Worm (Caenorhabditis elegans): Measurements from ENCODE around the gene clec-222.

Gene clec-222

ce11 chrV:11294393-11294792, 23.2 kb downstream of the clec-222 start, which contains the start of gene T03F7.6 (continued):
- no peak for TF ChIP-seq F49E8.2 (tag; optimal IDR thresholded peaks at IDR 0.05; ENCODE audit: insufficient read depth)

- TF ChIP-seq sea-2 (GFP tag; IDR thresholded peaks at IDR 0.05) (no peak), ztf-22 (GFP tag; optimal IDR thresholded peaks at IDR 0.05) (no peak), F52B5.7 (tag; optimal IDR thresholded peaks at IDR 0.05) (no peak), lsy-27 (tag; optimal IDR thresholded peaks at IDR 0.05; ENCODE audit: borderline replicate concordance, insufficient read depth) (no peak), somi-1 (GFP tag; optimal IDR thresholded peaks at IDR 0.05) (no peak), ceh-27 (GFP tag; optimal IDR thresholded peaks at IDR 0.05) (no peak), ama-1 (optimal IDR thresholded peaks at IDR 0.05) (no peak), ama-1 (GFP tag; optimal IDR thresholded peaks at IDR 0.05) (no peak), dpff-1 (tag; optimal IDR thresholded peaks at IDR 0.05) (no peak), B0035.1 (tag; optimal IDR thresholded peaks at IDR 0.05) (no peak), chd-7 (tag; optimal IDR thresholded peaks at IDR 0.05) (no peak)
Measured at ce11 chrV:11298632-11299031, 27.5 kb downstream of the clec-222 start, which contains the start of gene T03F7.5. T03F7.5 (minus strand) TSS chrV:11298732.

- TF ChIP-seq ztf-25 (GFP tag; IDR thresholded peaks at IDR 0.05) (no peak), nfya-1 (tag; optimal IDR thresholded peaks at IDR 0.05; ENCODE audit: borderline replicate concordance, insufficient read depth) (no peak), bed-1 (GFP tag; IDR thresholded peaks at IDR 0.05) (no peak), F49E8.2 (tag; optimal IDR thresholded peaks at IDR 0.05; ENCODE audit: insufficient read depth) (no peak), Y95B8A.8 (GFP tag; IDR thresholded peaks at IDR 0.05) (no peak), egl-44 (GFP tag; IDR thresholded peaks at IDR 0.05) (no peak), F39B2.1 (GFP tag; IDR thresholded peaks at IDR 0.05) (no peak), hlh-12 (tag; optimal IDR thresholded peaks at IDR 0.05) (no peak), B0035.1 (tag; optimal IDR thresholded peaks at IDR 0.05) (no peak), Y67H2A.10 (GFP tag; conservative IDR thresholded peaks at IDR 0.05) (no peak), aptf-2 (GFP tag; conservative IDR thresholded peaks at IDR 0.05) (no peak), nfyb-1 (GFP tag; IDR thresholded peaks at IDR 0.05) (no peak), ztf-22 (GFP tag; optimal IDR thresholded peaks at IDR 0.05) (no peak), egl-18 (GFP tag; IDR thresholded peaks at IDR 0.05) (no peak), ztf-26 (tag; optimal IDR thresholded peaks at IDR 0.05) (no peak), K12H6.12 (tag; optimal IDR thresholded peaks at IDR 0.05) (no peak), xnd-1 (tag; optimal IDR thresholded peaks at IDR 0.05) (no peak), sdz-38 (tag; optimal IDR thresholded peaks at IDR 0.05) (no peak), madf-8 (GFP tag; conservative IDR thresholded peaks at IDR 0.05) (no peak)
Measured at ce11 chrV:11299406-11299805, 28.3 kb downstream of the clec-222 start.

- TF ChIP-seq ets-4 (GFP tag; optimal IDR thresholded peaks at IDR 0.05) = no peak
- no peak for TF ChIP-seq ccch-3 (GFP tag; optimal IDR thresholded peaks at IDR 0.05)
- TF ChIP-seq nhr-80 (tag; optimal IDR thresholded peaks at IDR 0.05) = no peak
- TF ChIP-seq mel-28 (tag; optimal IDR thresholded peaks at IDR 0.05; ENCODE audit: borderline replicate concordance) = no peak
- no peak for TF ChIP-seq egl-44 (GFP tag; IDR thresholded peaks at IDR 0.05)
- no peak for TF ChIP-seq zfh-2 (GFP tag; conservative IDR thresholded peaks at IDR 0.05)
- no peak for TF ChIP-seq dox-1 (GFP tag; IDR thresholded peaks at IDR 0.05)
- no peak for TF ChIP-seq tlf-1 (GFP tag; optimal IDR thresholded peaks at IDR 0.05)
- TF ChIP-seq somi-1 (GFP tag; optimal IDR thresholded peaks at IDR 0.05) = no peak
- TF ChIP-seq unc-62 (GFP tag; optimal IDR thresholded peaks at IDR 0.05) = no peak
- no peak for TF ChIP-seq B0035.1 (tag; optimal IDR thresholded peaks at IDR 0.05)
Measured at ce11 chrV:11300539-11300938, 29.4 kb downstream of the clec-222 start, which contains the start of gene srh-47. srh-47 (minus strand) TSS chrV:11300639.

All from whole organism, young adult.